Fruit fly (Drosophila melanogaster) whole organism, embryonic: Measurements from ENCODE around the gene Tengl1.

Experiments
- CG11504 ChIP-seq: fragments of 200-800 bp; sonication (Bioruptor generic); optimal IDR thresholded peaks from 3 replicates; lab custom pipeline; 2019; ENCODE audit warnings: missing biosample characterization, mild to moderate bottlenecking, missing genetic modification characterization, moderate library complexity
- CG11696 ChIP-seq: fragments of 200-800 bp; sonication (Bioruptor generic); IDR thresholded peaks from 2 replicates; pipeline ENCODE4 v1.3.6; 2022; ENCODE audit warnings: missing biosample characterization, missing genetic modification characterization
- CG13775 ChIP-seq: fragments of 200-800 bp; sonication (Bioruptor generic); optimal IDR thresholded peaks from 3 replicates; lab custom pipeline; 2017; ENCODE audit warnings: missing biosample characterization, mild to moderate bottlenecking, missing genetic modification characterization
- CG15696 ChIP-seq: fragments of 200-800 bp; sonication (Bioruptor generic); optimal IDR thresholded peaks from 2 replicates; lab custom pipeline; 2019; ENCODE audit warnings: missing biosample characterization, mild to moderate bottlenecking, missing genetic modification characterization, moderate library complexity
- CG1603 ChIP-seq: fragments of 200-800 bp; sonication (Bioruptor generic); optimal IDR thresholded peaks from 2 replicates; lab custom pipeline; 2019; ENCODE audit warnings: missing biosample characterization, mild to moderate bottlenecking, missing genetic modification characterization, moderate library complexity
- CG17359 ChIP-seq: fragments of 200-800 bp; sonication (Bioruptor generic); optimal IDR thresholded peaks from 3 replicates; lab custom pipeline; 2018; ENCODE audit warnings: missing biosample characterization, mild to moderate bottlenecking, missing genetic modification characterization, moderate library complexity
- CG17361 ChIP-seq: fragments of 200-800 bp; sonication (Bioruptor generic); IDR thresholded peaks from 3 replicates; pipeline ENCODE4 v1.3.6; 2022; ENCODE audit warnings: missing biosample characterization, missing genetic modification characterization
- CG17568 ChIP-seq: fragments of 200-800 bp; sonication (Bioruptor generic); optimal IDR thresholded peaks from 2 replicates; lab custom pipeline; 2018; ENCODE audit warnings: missing biosample characterization, mild to moderate bottlenecking, missing genetic modification characterization, moderate library complexity
- CG17802 ChIP-seq: fragments of 200-800 bp; sonication (Bioruptor generic); optimal IDR thresholded peaks from 2 replicates; lab custom pipeline; 2018; ENCODE audit warnings: missing biosample characterization, mild to moderate bottlenecking, missing genetic modification characterization, moderate library complexity
- CG31224 ChIP-seq: fragments of 200-800 bp; sonication (Bioruptor generic); IDR thresholded peaks from 2 replicates; pipeline ENCODE4 v1.3.6; 2022; ENCODE audit warnings: missing biosample characterization, missing genetic modification characterization
- CG4854 ChIP-seq: fragments of 200-800 bp; sonication (Bioruptor generic); optimal IDR thresholded peaks from 2 replicates; lab custom pipeline; 2016; ENCODE audit warnings: missing biosample characterization, missing genetic modification characterization, inconsistent platforms
- CG6791 ChIP-seq: fragments of 200-800 bp; sonication (Bioruptor generic); IDR thresholded peaks from 3 replicates; pipeline ENCODE4 v1.3.6; 2022; ENCODE audit warnings: missing biosample characterization, missing genetic modification characterization; ENCODE audit not compliant: partially characterized antibody
- CG8290 ChIP-seq, 3 experiments: fragments of 200-800 bp; sonication (Bioruptor generic); optimal IDR thresholded peaks; 2 replicates each; lab custom pipeline; 2016 to 2019; ENCODE audit warnings: missing biosample characterization in 3 of 3, missing genetic modification characterization in 3 of 3, mild to moderate bottlenecking in 2 of 3, moderate library complexity in 1 of 3
- CG8359 ChIP-seq: fragments of 200-800 bp; sonication (Bioruptor generic); optimal IDR thresholded peaks from 2 replicates; lab custom pipeline; 2017; ENCODE audit warnings: missing biosample characterization, mild to moderate bottlenecking, missing genetic modification characterization, borderline replicate concordance
- CG9727 ChIP-seq: fragments of 200-800 bp; sonication (Bioruptor generic); optimal IDR thresholded peaks from 3 replicates; lab custom pipeline; 2017; ENCODE audit warnings: missing biosample characterization, mild to moderate bottlenecking, missing genetic modification characterization
- Dref ChIP-seq: fragments of 200-800 bp; sonication (Bioruptor generic); IDR thresholded peaks from 2 replicates; pipeline ENCODE4 v1.3.6; 2022; ENCODE audit warnings: missing biosample characterization, missing genetic modification characterization
- Ets65A ChIP-seq: fragments of 200-800 bp; sonication (Bioruptor generic); peaks from one replicate; lab custom pipeline; 2016; ENCODE audit warnings: missing biosample characterization, missing genetic modification characterization
- HmgZ ChIP-seq: fragments of 200-800 bp; sonication (Bioruptor generic); optimal IDR thresholded peaks from 2 replicates; lab custom pipeline; 2018; ENCODE audit warnings: missing biosample characterization, mild to moderate bottlenecking, missing genetic modification characterization
- Lim3 ChIP-seq: fragments of 200-800 bp; sonication (Bioruptor generic); IDR thresholded peaks from 2 replicates; pipeline ENCODE4 v1.3.6; 2022; ENCODE audit warnings: missing biosample characterization, missing genetic modification characterization
- Lpt ChIP-seq: fragments of >200 bp; optimal IDR thresholded peaks from 2 replicates; lab custom pipeline; 2018; ENCODE audit warnings: missing biosample characterization, missing genetic modification characterization
- MESR4 ChIP-seq: fragments of 200-800 bp; sonication (Bioruptor generic); optimal IDR thresholded peaks from 2 replicates; lab custom pipeline; 2018; ENCODE audit warnings: missing biosample characterization, mild to moderate bottlenecking, missing genetic modification characterization, moderate library complexity
- Ptx1 ChIP-seq: fragments of 200-800 bp; sonication (Bioruptor generic); IDR thresholded peaks from 2 replicates; pipeline ENCODE4 v1.3.6; 2022; ENCODE audit warnings: missing biosample characterization, missing genetic modification characterization
- Rx ChIP-seq: fragments of 200-800 bp; sonication (Bioruptor generic); IDR thresholded peaks from 2 replicates; pipeline ENCODE4 v1.3.6; 2022; ENCODE audit warnings: missing biosample characterization, missing genetic modification characterization
- Sry-δ ChIP-seq: fragments of 200-800 bp; sonication (Bioruptor generic); optimal IDR thresholded peaks from 2 replicates; lab custom pipeline; 2016; ENCODE audit warnings: missing biosample characterization, missing genetic modification characterization
- Tbp ChIP-seq: fragments of >200 bp; optimal IDR thresholded peaks from 2 replicates; lab custom pipeline; 2018; ENCODE audit warnings: missing biosample characterization, missing genetic modification characterization
- amos ChIP-seq: fragments of 200-800 bp; sonication (Bioruptor generic); IDR thresholded peaks from 2 replicates; pipeline ENCODE4 v1.3.6; 2022; ENCODE audit warnings: missing biosample characterization, missing genetic modification characterization; ENCODE audit not compliant: partially characterized antibody
- ap ChIP-seq: fragments of 200-800 bp; sonication (Bioruptor generic); IDR thresholded peaks from 2 replicates; pipeline ENCODE4 v1.3.6; 2022; ENCODE audit warnings: missing biosample characterization, missing genetic modification characterization
- ase ChIP-seq: fragments of 200-800 bp; sonication (Bioruptor generic); IDR thresholded peaks from 3 replicates; pipeline ENCODE4 v1.3.6; 2022; ENCODE audit warnings: missing biosample characterization, missing genetic modification characterization
- cwo ChIP-seq: fragments of 200-800 bp; sonication (Bioruptor generic); optimal IDR thresholded peaks from 3 replicates; lab custom pipeline; 2017; ENCODE audit warnings: missing biosample characterization, missing genetic modification characterization, mild to moderate bottlenecking, moderate library complexity, missing genetic modification reagents
- disco-r ChIP-seq: fragments of 200-800 bp; sonication (Bioruptor generic); optimal IDR thresholded peaks from 2 replicates; lab custom pipeline; 2016; ENCODE audit warnings: missing biosample characterization, missing genetic modification characterization
- dm ChIP-seq: fragments of 200-800 bp; sonication (Bioruptor generic); optimal IDR thresholded peaks from 3 replicates; lab custom pipeline; 2016; ENCODE audit warnings: missing biosample characterization, missing genetic modification characterization
- dysf ChIP-seq: fragments of 200-800 bp; sonication (Bioruptor generic); IDR thresholded peaks from 3 replicates; pipeline ENCODE4 v1.3.6; 2022; ENCODE audit warnings: missing biosample characterization, missing genetic modification characterization
- esg ChIP-seq: fragments of 200-800 bp; sonication (Bioruptor generic); conservative IDR thresholded peaks from 2 replicates; pipeline ENCODE4 v1.3.6; 2022; ENCODE audit warnings: missing biosample characterization, missing genetic modification characterization
- gem ChIP-seq: fragments of 200-800 bp; sonication (Bioruptor generic); optimal IDR thresholded peaks from 2 replicates; lab custom pipeline; 2019; ENCODE audit warnings: missing biosample characterization, mild to moderate bottlenecking, missing genetic modification characterization, moderate library complexity
- gt ChIP-seq: fragments of 200-800 bp; sonication (Bioruptor generic); IDR thresholded peaks from 2 replicates; pipeline ENCODE4 v1.3.6; 2022; ENCODE audit warnings: missing biosample characterization, missing genetic modification characterization
- klu ChIP-seq: fragments of 200-800 bp; sonication (Bioruptor generic); IDR thresholded peaks from 2 replicates; pipeline ENCODE4 v1.3.6; 2022; ENCODE audit warnings: missing biosample characterization, missing genetic modification characterization
- kni ChIP-seq: fragments of 200-800 bp; sonication (Bioruptor generic); optimal IDR thresholded peaks from 3 replicates; lab custom pipeline; 2017; ENCODE audit warnings: mild to moderate bottlenecking, missing biosample characterization, missing genetic modification reagents, missing genetic modification characterization
- mirr ChIP-seq: fragments of 200-800 bp; sonication (Bioruptor generic); optimal IDR thresholded peaks from 3 replicates; lab custom pipeline; 2018; ENCODE audit warnings: missing biosample characterization, mild to moderate bottlenecking, missing genetic modification characterization
- nom ChIP-seq: fragments of 200-800 bp; sonication (Bioruptor generic); optimal IDR thresholded peaks from 2 replicates; lab custom pipeline; 2017; ENCODE audit warnings: missing biosample characterization, missing genetic modification characterization, mild to moderate bottlenecking, moderate library complexity, missing genetic modification reagents
- oc ChIP-seq: fragments of 200-800 bp; sonication (Bioruptor generic); optimal IDR thresholded peaks from 2 replicates; lab custom pipeline; 2018; ENCODE audit warnings: missing biosample characterization, mild to moderate bottlenecking, missing genetic modification characterization, moderate library complexity
- org-1 ChIP-seq: fragments of 200-800 bp; sonication (Bioruptor generic); optimal IDR thresholded peaks from 2 replicates; lab custom pipeline; 2017; ENCODE audit warnings: missing biosample characterization, missing genetic modification characterization
- pb ChIP-seq: fragments of 200-800 bp; sonication (Bioruptor generic); optimal IDR thresholded peaks from 3 replicates; lab custom pipeline; 2016; ENCODE audit warnings: missing biosample characterization, missing genetic modification characterization
- pros ChIP-seq: fragments of 200-800 bp; sonication (Bioruptor generic); optimal IDR thresholded peaks from 3 replicates; lab custom pipeline; 2019; ENCODE audit warnings: missing biosample characterization, mild to moderate bottlenecking, missing genetic modification characterization, moderate library complexity
- rib ChIP-seq: fragments of 200-800 bp; sonication (Bioruptor generic); IDR thresholded peaks from 2 replicates; pipeline ENCODE4 v1.3.6; 2022; ENCODE audit warnings: missing biosample characterization, missing genetic modification characterization
- salm ChIP-seq: fragments of 200-800 bp; sonication (Bioruptor generic); optimal IDR thresholded peaks from 2 replicates; lab custom pipeline; 2018; ENCODE audit warnings: missing biosample characterization, mild to moderate bottlenecking, missing genetic modification characterization
- unc-4 ChIP-seq: fragments of 200-800 bp; sonication (Bioruptor generic); IDR thresholded peaks from 2 replicates; pipeline ENCODE4 v1.3.6; 2022; ENCODE audit warnings: missing biosample characterization, missing genetic modification characterization; ENCODE audit not compliant: partially characterized antibody
- vvl ChIP-seq: fragments of 200-800 bp; sonication (Bioruptor generic); IDR thresholded peaks from 2 replicates; pipeline ENCODE4 v1.3.6; 2022; ENCODE audit warnings: missing biosample characterization, missing genetic modification characterization

Tengl1 gene

DNA sequence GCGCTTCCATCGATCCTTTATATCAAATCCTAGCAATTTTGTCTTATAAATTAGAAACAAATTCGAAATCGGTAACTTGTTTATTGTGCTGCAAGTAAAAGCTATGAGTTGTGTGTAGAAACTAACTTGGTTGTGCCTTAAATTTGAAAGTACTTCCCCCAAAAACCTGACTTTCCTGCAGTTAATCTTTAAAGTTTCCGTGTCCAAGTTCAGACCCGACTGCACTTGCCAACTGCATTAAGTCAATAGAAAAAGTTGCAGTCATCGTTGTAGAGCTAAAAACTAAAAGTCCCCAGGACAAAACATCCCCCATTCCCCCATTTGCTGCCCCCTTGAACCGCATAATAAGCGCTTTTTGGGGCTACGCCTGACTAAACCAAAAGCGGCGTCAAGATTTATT, at the start of gene Tengl1:
Gene Tengl1 (minus strand): TSS at position 101 of the 400 bp plus-strand sequence.
- TF ChIP-seq CG11696 (GFP tag; lab: Robert Waterston, UW) (no peak), HmgZ (tag; lab: Kevin White, UChicago) (no peak), Lim3 (GFP tag; lab: Robert Waterston, UW) (no peak), ap (GFP tag; lab: Robert Waterston, UW) (no peak), MESR4 (GFP tag; lab: Kevin White, UChicago) (no peak), CG1603 (tag; lab: Kevin White, UChicago) (no peak), Ptx1 (GFP tag; lab: Robert Waterston, UW) (no peak), gt (no peak), unc-4 (GFP tag; lab: Robert Waterston, UW) (no peak), amos (GFP tag; lab: Robert Waterston, UW) (no peak), CG11504 (tag; lab: Kevin White, UChicago) (no peak), CG8290 (GFP tag; optimal IDR thresholded peaks at IDR 0.05; lab: Kevin White, UChicago) (no peak), CG8290 (tag; optimal IDR thresholded peaks at IDR 0.05; lab: Kevin White, UChicago) (no peak), nom (GFP tag; lab: Kevin White, UChicago) (no peak), CG6791 (GFP tag; lab: Robert Waterston, UW) (no peak)

DNA sequence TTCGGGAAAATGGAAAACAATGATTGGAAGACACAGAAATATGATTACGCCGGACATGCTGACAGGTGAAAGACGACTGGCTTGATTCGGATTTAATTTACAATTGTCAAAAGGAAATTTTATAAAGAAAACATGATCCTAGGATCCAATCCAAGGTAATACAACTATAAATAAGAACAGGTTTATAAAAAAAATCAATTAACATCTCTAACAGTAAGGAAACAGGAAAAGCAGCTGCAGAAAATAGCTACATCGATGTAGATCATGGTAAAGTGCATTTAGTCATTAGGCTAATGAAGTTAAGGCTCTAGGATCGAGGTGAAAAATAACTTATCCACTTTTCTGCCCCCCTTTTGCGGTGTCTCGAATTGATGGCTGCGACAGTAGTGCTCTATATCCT, 48.9 kb upstream of the Tengl1 start, which contains the start of gene CG17237:
Gene CG17237 (minus strand): TSS at position 101 of the 400 bp plus-strand sequence.
- TF ChIP-seq pros (GFP tag; lab: Kevin White, UChicago) (no peak), CG17361 (GFP tag; lab: Robert Waterston, UW) (no peak), CG8359 (GFP tag; lab: Kevin White, UChicago) (no peak), vvl (no peak), CG15696 (tag; lab: Kevin White, UChicago) (no peak), dm (GFP tag; lab: Kevin White, UChicago) (no peak), mirr (GFP tag; lab: Kevin White, UChicago) (no peak), rib (GFP tag; lab: Robert Waterston, UW) (no peak), Dref (GFP tag; lab: Robert Waterston, UW) (no peak), Rx (GFP tag; lab: Robert Waterston, UW) (no peak), CG17359 (tag; lab: Kevin White, UChicago) (no peak), CG6791 (GFP tag; lab: Robert Waterston, UW) (no peak), CG31224 (GFP tag; lab: Robert Waterston, UW) (no peak), CG17802 (tag; lab: Kevin White, UChicago) (no peak), org-1 (GFP tag; lab: Kevin White, UChicago) (no peak), kni (no peak), cwo (GFP tag; lab: Kevin White, UChicago) (no peak), CG9727 (GFP tag; lab: Kevin White, UChicago) (no peak), pb (GFP tag; lab: Kevin White, UChicago) (no peak)

DNA sequence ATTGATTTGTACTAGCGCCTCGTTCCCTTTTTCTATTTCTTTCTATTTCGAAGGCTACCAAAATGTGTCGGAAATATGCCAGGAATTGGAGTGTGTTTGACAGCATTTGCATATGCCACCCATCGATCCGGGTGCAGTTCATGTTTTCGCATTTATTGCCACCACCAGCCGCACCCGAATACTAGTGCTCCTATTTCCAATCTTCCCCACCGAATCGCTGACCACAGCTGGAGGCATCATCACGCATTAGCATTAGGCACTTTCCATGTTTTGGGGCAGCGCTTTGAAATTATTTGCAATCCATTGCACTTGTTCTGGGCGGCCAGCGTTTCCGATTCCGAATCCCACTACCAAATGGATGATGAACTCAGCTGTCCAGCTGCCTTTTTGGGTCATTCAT, 47.4 kb upstream of the Tengl1 start, which contains the start of gene CG42658:
Gene CG42658 (minus strand): TSS at position 101 of the 400 bp plus-strand sequence.
- TF ChIP-seq Sry-δ (GFP tag; lab: Kevin White, UChicago) (no peak), esg (GFP tag; lab: Robert Waterston, UW) (no peak), CG4854 (no peak), ase (GFP tag; lab: Robert Waterston, UW) (no peak), oc (tag; lab: Kevin White, UChicago) (no peak), salm (no peak), klu (GFP tag; lab: Robert Waterston, UW) (no peak), Dref (GFP tag; lab: Robert Waterston, UW) (no peak), disco-r (GFP tag; lab: Kevin White, UChicago) (no peak), CG17568 (GFP tag; lab: Kevin White, UChicago) (no peak), Ets65A (GFP tag; lab: Kevin White, UChicago) (no peak), CG13775 (GFP tag; lab: Kevin White, UChicago) (no peak), Tbp (GFP tag; lab: Kevin White, UChicago) (no peak), gem (tag; lab: Kevin White, UChicago) (no peak), dysf (GFP tag; lab: Robert Waterston, UW) (no peak), Lpt (GFP tag; lab: Kevin White, UChicago) (no peak)
